Fruit fly (Drosophila melanogaster) whole organism, embryonic: ENCODE results near the gene kdn.
A peak's percentile ranks its signal among the peaks of the same experiment; 100 is the strongest.

ENCODE experiments used
- Antp ChIP-seq: fragments of 200-800 bp; sonication (Bioruptor generic); optimal IDR thresholded peaks from 3 replicates; lab custom pipeline; 2016; ENCODE audit warnings: missing biosample characterization, missing genetic modification characterization
- CG10147 ChIP-seq: fragments of 200-800 bp; sonication (Bioruptor generic); optimal IDR thresholded peaks from 2 replicates; lab custom pipeline; 2019; ENCODE audit warnings: missing biosample characterization, mild to moderate bottlenecking, missing genetic modification characterization, moderate library complexity
- CG12391 ChIP-seq: fragments of 200-800 bp; sonication (Bioruptor generic); optimal IDR thresholded peaks from 3 replicates; lab custom pipeline; 2018; ENCODE audit warnings: missing biosample characterization, mild to moderate bottlenecking, missing genetic modification characterization, moderate library complexity
- CG13894 ChIP-seq: fragments of 200-800 bp; sonication (Bioruptor generic); optimal IDR thresholded peaks from 3 replicates; lab custom pipeline; 2018; ENCODE audit warnings: missing biosample characterization, mild to moderate bottlenecking, missing genetic modification characterization, moderate library complexity
- CG17361 ChIP-seq: fragments of 200-800 bp; sonication (Bioruptor generic); IDR thresholded peaks from 3 replicates; pipeline ENCODE4 v1.3.6; 2022; ENCODE audit warnings: missing biosample characterization, missing genetic modification characterization
- CG17385 ChIP-seq: fragments of 200-800 bp; sonication (Bioruptor generic); optimal IDR thresholded peaks from 3 replicates; lab custom pipeline; 2018; ENCODE audit warnings: missing biosample characterization, mild to moderate bottlenecking, missing genetic modification characterization
- CG17568 ChIP-seq: fragments of 200-800 bp; sonication (Bioruptor generic); optimal IDR thresholded peaks from 2 replicates; lab custom pipeline; 2018; ENCODE audit warnings: missing biosample characterization, mild to moderate bottlenecking, missing genetic modification characterization, moderate library complexity
- CG17829 ChIP-seq: fragments of 200-800 bp; optimal IDR thresholded peaks from 2 replicates; lab custom pipeline; 2019; ENCODE audit warnings: missing biosample characterization, mild to moderate bottlenecking, missing genetic modification characterization, moderate library complexity
- CG2120 ChIP-seq: fragments of 200-800 bp; sonication (Bioruptor generic); optimal IDR thresholded peaks from 3 replicates; lab custom pipeline; 2016; ENCODE audit warnings: missing biosample characterization, missing genetic modification characterization
- CG34224 ChIP-seq: fragments of 200-800 bp; sonication (Bioruptor generic); IDR thresholded peaks from 3 replicates; pipeline ENCODE4 v1.3.6; 2022; ENCODE audit warnings: missing biosample characterization, missing genetic modification characterization; ENCODE audit not compliant: partially characterized antibody
- CG3838 ChIP-seq: fragments of 200-800 bp; sonication (Bioruptor generic); optimal IDR thresholded peaks from 3 replicates; lab custom pipeline; 2016; ENCODE audit warnings: missing biosample characterization, missing genetic modification characterization
- CG8388 ChIP-seq: fragments of 200-800 bp; sonication (Bioruptor generic); optimal IDR thresholded peaks from 2 replicates; lab custom pipeline; 2019; ENCODE audit warnings: missing biosample characterization, mild to moderate bottlenecking, missing genetic modification characterization, moderate library complexity
- CoRest ChIP-seq: fragments of 200-800 bp; sonication (Bioruptor generic); optimal IDR thresholded peaks from 3 replicates; lab custom pipeline; 2018; ENCODE audit warnings: missing biosample characterization, mild to moderate bottlenecking, missing genetic modification characterization, moderate library complexity
- D19B ChIP-seq: fragments of 200-800 bp; sonication (Bioruptor generic); optimal IDR thresholded peaks from 2 replicates; lab custom pipeline; 2017; ENCODE audit warnings: missing biosample characterization, mild to moderate bottlenecking, missing genetic modification characterization
- Dad ChIP-seq: fragments of 200-800 bp; sonication (Bioruptor generic); optimal IDR thresholded peaks from 3 replicates; lab custom pipeline; 2016; ENCODE audit warnings: missing biosample characterization, missing genetic modification characterization
- Dip2 ChIP-seq: fragments of 200-800 bp; sonication (Bioruptor generic); IDR thresholded peaks from 2 replicates; pipeline ENCODE4 v1.3.6; 2022; ENCODE audit warnings: missing biosample characterization, missing genetic modification characterization
- ERR ChIP-seq: fragments of 200-800 bp; sonication (Bioruptor generic); optimal IDR thresholded peaks from 2 replicates; lab custom pipeline; 2016; ENCODE audit warnings: missing biosample characterization, missing genetic modification characterization
- Elba2 ChIP-seq: fragments of 200-800 bp; sonication (Bioruptor generic); optimal IDR thresholded peaks from 3 replicates; lab custom pipeline; 2016; ENCODE audit warnings: missing biosample characterization, missing genetic modification characterization
- Ets97D ChIP-seq: fragments of 200-800 bp; sonication (Bioruptor generic); optimal IDR thresholded peaks from 3 replicates; lab custom pipeline; 2016; ENCODE audit warnings: missing biosample characterization, missing genetic modification characterization
- HLH3B ChIP-seq: fragments of 200-800 bp; sonication (Bioruptor generic); IDR thresholded peaks from 2 replicates; pipeline ENCODE4 v1.3.6; 2022; ENCODE audit warnings: missing biosample characterization, missing genetic modification characterization
- Hey ChIP-seq: fragments of 200-800 bp; sonication (Bioruptor generic); optimal IDR thresholded peaks from 3 replicates; lab custom pipeline; 2018; ENCODE audit warnings: missing biosample characterization, mild to moderate bottlenecking, missing genetic modification characterization
- HmgD ChIP-seq: fragments of 200-800 bp; sonication (Bioruptor generic); optimal IDR thresholded peaks from 3 replicates; lab custom pipeline; 2016; ENCODE audit warnings: missing biosample characterization, missing genetic modification characterization
- Max ChIP-seq: fragments of 200-800 bp; sonication (Bioruptor generic); optimal IDR thresholded peaks from 2 replicates; lab custom pipeline; 2016; ENCODE audit warnings: missing biosample characterization, mild to moderate bottlenecking, missing genetic modification characterization
- NFAT ChIP-seq: fragments of 200-800 bp; sonication (Bioruptor generic); IDR thresholded peaks from 2 replicates; pipeline ENCODE4 v1.3.6; 2022; ENCODE audit warnings: missing biosample characterization, missing genetic modification characterization
- Oaz ChIP-seq: fragments of 200-800 bp; sonication (Bioruptor generic); IDR thresholded peaks from 2 replicates; pipeline ENCODE4 v1.3.6; 2022; ENCODE audit warnings: missing biosample characterization, missing genetic modification characterization
- Optix ChIP-seq: fragments of 200-800 bp; sonication (Bioruptor generic); IDR thresholded peaks from 3 replicates; pipeline ENCODE4 v1.3.6; 2022; ENCODE audit warnings: missing biosample characterization, missing genetic modification characterization
- Rfx ChIP-seq: fragments of 200-800 bp; sonication (Bioruptor generic); IDR thresholded peaks from 2 replicates; pipeline ENCODE4 v1.3.6; 2022; ENCODE audit warnings: missing biosample characterization, missing genetic modification characterization
- Sry-β ChIP-seq: fragments of 200-800 bp; sonication (Bioruptor generic); optimal IDR thresholded peaks from 2 replicates; lab custom pipeline; 2018; ENCODE audit warnings: missing biosample characterization, mild to moderate bottlenecking, missing genetic modification characterization, moderate library complexity
- amos ChIP-seq: fragments of 200-800 bp; sonication (Bioruptor generic); IDR thresholded peaks from 2 replicates; pipeline ENCODE4 v1.3.6; 2022; ENCODE audit warnings: missing biosample characterization, missing genetic modification characterization; ENCODE audit not compliant: partially characterized antibody
- aop ChIP-seq: fragments of 200-800 bp; sonication (Bioruptor generic); IDR thresholded peaks from 2 replicates; pipeline ENCODE4 v1.3.6; 2022; ENCODE audit warnings: missing biosample characterization, missing genetic modification characterization
- br ChIP-seq: fragments of >200 bp; optimal IDR thresholded peaks from 2 replicates; lab custom pipeline; 2017
- cad ChIP-seq: fragments of >200 bp; optimal IDR thresholded peaks from 2 replicates; lab custom pipeline; 2017; ENCODE audit warnings: missing biosample characterization, missing genetic modification characterization
- caup ChIP-seq: fragments of 200-800 bp; sonication (Bioruptor generic); optimal IDR thresholded peaks from 3 replicates; lab custom pipeline; 2017; ENCODE audit warnings: missing biosample characterization, mild to moderate bottlenecking, missing genetic modification characterization, moderate library complexity; ENCODE audit not compliant: severe bottlenecking
- cg ChIP-seq: fragments of 200-800 bp; sonication (Bioruptor generic); optimal IDR thresholded peaks from 3 replicates; lab custom pipeline; 2019; ENCODE audit warnings: missing biosample characterization, mild to moderate bottlenecking, missing genetic modification characterization, moderate library complexity
- chif ChIP-seq, 2 experiments: fragments of 200-800 bp; sonication (Bioruptor generic); optimal IDR thresholded peaks; 3 replicates each; lab custom pipeline; 2016; ENCODE audit warnings: missing biosample characterization in 2 of 2, missing genetic modification characterization in 2 of 2
- crp ChIP-seq, 2 experiments: fragments of 200-800 bp; sonication (Bioruptor generic); optimal IDR thresholded peaks; 2 replicates in 1 of 2; 3 replicates in 1 of 2; lab custom pipeline; 2017; ENCODE audit warnings: missing biosample characterization in 2 of 2, missing genetic modification characterization in 2 of 2, mild to moderate bottlenecking in 1 of 2, moderate library complexity in 1 of 2
- dpn ChIP-seq, 2 experiments: fragments of 200-800 bp; sonication (Bioruptor generic); optimal IDR thresholded peaks; 3 replicates each; lab custom pipeline; 2016; ENCODE audit warnings: missing biosample characterization in 2 of 2, missing genetic modification characterization in 2 of 2
- dysf ChIP-seq: fragments of 200-800 bp; sonication (Bioruptor generic); IDR thresholded peaks from 3 replicates; pipeline ENCODE4 v1.3.6; 2022; ENCODE audit warnings: missing biosample characterization, missing genetic modification characterization
- gcm ChIP-seq: fragments of 200-800 bp; sonication (Bioruptor generic); optimal IDR thresholded peaks from 2 replicates; lab custom pipeline; 2019; ENCODE audit warnings: missing biosample characterization, mild to moderate bottlenecking, missing genetic modification characterization, moderate library complexity
- grau ChIP-seq: fragments of 200-800 bp; optimal IDR thresholded peaks from 3 replicates; lab custom pipeline; 2019; ENCODE audit warnings: missing biosample characterization, mild to moderate bottlenecking, missing genetic modification characterization, moderate library complexity
- gt ChIP-seq: fragments of 200-800 bp; sonication (Bioruptor generic); IDR thresholded peaks from 2 replicates; pipeline ENCODE4 v1.3.6; 2022; ENCODE audit warnings: missing biosample characterization, missing genetic modification characterization
- hth ChIP-seq: fragments of >200 bp; optimal IDR thresholded peaks from 2 replicates; lab custom pipeline; 2017; ENCODE audit warnings: inconsistent platforms
- lbe ChIP-seq: fragments of 200-800 bp; sonication (Bioruptor generic); optimal IDR thresholded peaks from 2 replicates; lab custom pipeline; 2016; ENCODE audit warnings: missing biosample characterization, mild to moderate bottlenecking, missing genetic modification characterization
- nom ChIP-seq: fragments of 200-800 bp; sonication (Bioruptor generic); optimal IDR thresholded peaks from 2 replicates; lab custom pipeline; 2017; ENCODE audit warnings: missing biosample characterization, missing genetic modification characterization, mild to moderate bottlenecking, moderate library complexity, missing genetic modification reagents
- p53 ChIP-seq: fragments of 200-800 bp; sonication (Bioruptor generic); optimal IDR thresholded peaks from 2 replicates; lab custom pipeline; 2016; ENCODE audit warnings: missing biosample characterization, missing genetic modification characterization
- pfk ChIP-seq: fragments of 200-800 bp; sonication (Bioruptor generic); optimal IDR thresholded peaks from 2 replicates; lab custom pipeline; 2018; ENCODE audit warnings: missing biosample characterization, mild to moderate bottlenecking, missing genetic modification characterization, moderate library complexity
- seq ChIP-seq: fragments of 200-800 bp; sonication (Bioruptor generic); IDR thresholded peaks from 2 replicates; pipeline ENCODE4 v1.3.6; 2022; ENCODE audit warnings: missing biosample characterization, missing genetic modification characterization
- tap ChIP-seq: fragments of 200-800 bp; optimal IDR thresholded peaks from 3 replicates; lab custom pipeline; 2019; ENCODE audit warnings: missing biosample characterization, mild to moderate bottlenecking, missing genetic modification characterization, moderate library complexity
- tll ChIP-seq, 2 experiments: fragments of 200-800 bp in 1 of 2; fragments of >200 bp in 1 of 2; sonication (Bioruptor generic) in 1 of 2; optimal IDR thresholded peaks; 2 replicates each; lab custom pipeline; 2017 to 2019; ENCODE audit warnings: missing biosample characterization in 2 of 2, missing genetic modification characterization in 2 of 2, mild to moderate bottlenecking in 1 of 2, moderate library complexity in 1 of 2
- unpg ChIP-seq: fragments of 200-800 bp; sonication (Bioruptor generic); optimal IDR thresholded peaks from 3 replicates; lab custom pipeline; 2018; ENCODE audit warnings: missing biosample characterization, mild to moderate bottlenecking, missing genetic modification characterization, moderate library complexity
- yki ChIP-seq: fragments of >200 bp; optimal IDR thresholded peaks from 3 replicates; lab custom pipeline; 2018
- zfh1 ChIP-seq: fragments of 200-800 bp; sonication (Bioruptor generic); IDR thresholded peaks from 3 replicates; pipeline ENCODE4 v1.3.6; 2022; ENCODE audit warnings: missing biosample characterization, missing genetic modification characterization

kdn gene

dm6 chrX:6353613-6353986 lies 3.2 kb downstream of the kdn start (continued):
- TF ChIP-seq CG2120: peak; percentile 79
- TF ChIP-seq CG13894: peak; percentile 85
- TF ChIP-seq amos (GFP tag; lab: Robert Waterston, UW): no peak
- no peak for TF ChIP-seq CG34224 (GFP tag; lab: Robert Waterston, UW)
- TF ChIP-seq pfk (GFP tag; lab: Kevin White, UChicago): no peak
- peak; percentile 87 for TF ChIP-seq CG10147 (GFP tag; lab: Kevin White, UChicago)
- peak; percentile 96 for TF ChIP-seq CG17361 (GFP tag; lab: Robert Waterston, UW)
- no peak for TF ChIP-seq Dip2 (GFP tag; lab: Robert Waterston, UW)
- TF ChIP-seq CG17829 (tag; lab: Kevin White, UChicago): peak; percentile 92
- TF ChIP-seq CoRest (tag; lab: Kevin White, UChicago): peak; percentile 94
- peak; percentile 86 for TF ChIP-seq caup (GFP tag; lab: Kevin White, UChicago)
- peak; percentile 46 for TF ChIP-seq Hey (tag; lab: Kevin White, UChicago)
- no peak for TF ChIP-seq CG3838 (GFP tag; lab: Kevin White, UChicago)
- TF ChIP-seq cg (GFP tag; lab: Kevin White, UChicago): no peak
- peak; percentile 90 for TF ChIP-seq CG17385 (GFP tag; lab: Kevin White, UChicago)
- peak in 1 of 2 experiments; percentile 48 for TF ChIP-seq chif (GFP tag; optimal IDR thresholded peaks at IDR 0.05; lab: Kevin White, UChicago)
- peak; percentile 60 for TF ChIP-seq Max (GFP tag; lab: Kevin White, UChicago)
- TF ChIP-seq p53: no peak
- TF ChIP-seq NFAT: peak; percentile 67
- TF ChIP-seq CG17568 (GFP tag; lab: Kevin White, UChicago): peak; percentile 76
- no peak for TF ChIP-seq HmgD (GFP tag; lab: Kevin White, UChicago)
- peak; percentile 86 for TF ChIP-seq HLH3B
- no peak for TF ChIP-seq tll (GFP tag; optimal IDR thresholded peaks at IDR 0.05; lab: Kevin White, UChicago)
- peak; percentile 90 for TF ChIP-seq grau (tag; lab: Kevin White, UChicago)
- no peak for TF ChIP-seq aop (GFP tag; lab: Robert Waterston, UW)
- peak; percentile 26 for TF ChIP-seq lbe (GFP tag; lab: Kevin White, UChicago)
- TF ChIP-seq dysf (GFP tag; lab: Robert Waterston, UW): peak; percentile 89
- TF ChIP-seq seq (GFP tag; lab: Robert Waterston, UW): peak; percentile 43; the same call in 1 of the 2 replicates
- TF ChIP-seq cad: no peak
- peak; percentile 86 for TF ChIP-seq tap (tag; lab: Kevin White, UChicago)
- TF ChIP-seq Elba2 (GFP tag; lab: Kevin White, UChicago): peak; percentile 15
- no peak for TF ChIP-seq Ets97D
- TF ChIP-seq nom: no peak
- TF ChIP-seq dpn (GFP tag; optimal IDR thresholded peaks at IDR 0.05; lab: Kevin White, UChicago): peak; percentile 57 to 77
- TF ChIP-seq gcm: peak; percentile 83
- no peak for TF ChIP-seq hth
- TF ChIP-seq CG8388 (GFP tag; lab: Kevin White, UChicago): peak; percentile 88
- TF ChIP-seq Dad: peak; percentile 2
- TF ChIP-seq D19B (GFP tag; lab: Kevin White, UChicago): peak; percentile 73
- TF ChIP-seq br (lab: Kevin White, UChicago): no peak
- TF ChIP-seq ERR (GFP tag; lab: Kevin White, UChicago): no peak
- no peak for TF ChIP-seq Optix (GFP tag; lab: Robert Waterston, UW)
- peak; percentile 89 for TF ChIP-seq unpg (GFP tag; lab: Kevin White, UChicago)
- peak; percentile 61; the same call in 1 of the 2 replicates for TF ChIP-seq Oaz (GFP tag; lab: Robert Waterston, UW)
- TF ChIP-seq zfh1 (GFP tag; lab: Robert Waterston, UW): peak; percentile 75
- peak; percentile 80 for TF ChIP-seq Rfx (GFP tag; lab: Robert Waterston, UW)
- TF ChIP-seq CG12391 (tag; lab: Kevin White, UChicago): peak; percentile 92
- peak in 1 of 2 experiments; percentile 33 for TF ChIP-seq crp (GFP tag; optimal IDR thresholded peaks at IDR 0.05; lab: Kevin White, UChicago)
- no peak for TF ChIP-seq Sry-β
- TF ChIP-seq Antp (GFP tag; lab: Kevin White, UChicago): no peak
- no peak for TF ChIP-seq yki (lab: Kevin White, UChicago)
- no peak; the same call in 1 of the 2 replicates for TF ChIP-seq gt (GFP tag; lab: Robert Waterston, UW)
